Worm (Caenorhabditis elegans): ENCODE data around the gene R08E3.3.
A peak's percentile ranks its signal among the peaks of the same experiment; 100 is the strongest.

- TF ChIP-seq pha-4 (tag; optimal IDR thresholded peaks at IDR 0.05) = peak; percentile 64
- no peak for TF ChIP-seq snpc-4 (tag; optimal IDR thresholded peaks at IDR 0.05)
- no peak for TF ChIP-seq nhr-77 (tag; optimal IDR thresholded peaks at IDR 0.05)
- no peak for TF ChIP-seq ceh-28 (tag; optimal IDR thresholded peaks at IDR 0.05)
- no peak for TF ChIP-seq zag-1 (tag; optimal IDR thresholded peaks at IDR 0.05)
- no peak for TF ChIP-seq ceh-82 (tag; optimal IDR thresholded peaks at IDR 0.05)
- TF ChIP-seq hmg-11 (tag; optimal IDR thresholded peaks at IDR 0.05) = peak; percentile 18
- TF ChIP-seq aly-2 (tag; optimal IDR thresholded peaks at IDR 0.05) = no peak
- TF ChIP-seq pqm-1 (tag; optimal IDR thresholded peaks at IDR 0.05) = no peak
- TF ChIP-seq nhr-237 (tag; optimal IDR thresholded peaks at IDR 0.05) = no peak
- peak in 1 of 3 experiments; percentile 28 for TF ChIP-seq elt-3 (tag; optimal IDR thresholded peaks at IDR 0.05)
- no peak for TF ChIP-seq unc-39 (tag; optimal IDR thresholded peaks at IDR 0.05)
- TF ChIP-seq ztf-4 (tag; optimal IDR thresholded peaks at IDR 0.05) = no peak
- no peak for TF ChIP-seq nhr-67 (tag; optimal IDR thresholded peaks at IDR 0.05)
These were observed 29.4 kb upstream of the R08E3.3 start for ce11 chrX:4788958-4789357.

All from whole organism, L3 larva.